Fruit fly (Drosophila melanogaster) whole organism, embryonic: ENCODE measurements around the gene nSMase.
A peak's percentile ranks its signal among the peaks of the same experiment; 100 is the strongest.

ENCODE experiments used
- B-H1 ChIP-seq: fragments of 200-800 bp; sonication (Bioruptor generic); IDR thresholded peaks from 3 replicates; pipeline ENCODE4 v1.3.6; 2022; ENCODE audit warnings: missing biosample characterization, missing genetic modification characterization
- C15 ChIP-seq: fragments of 200-800 bp; sonication (Bioruptor generic); IDR thresholded peaks from 3 replicates; pipeline ENCODE4 v1.3.6; 2022; ENCODE audit warnings: missing biosample characterization, missing genetic modification characterization
- CG11504 ChIP-seq: fragments of 200-800 bp; sonication (Bioruptor generic); optimal IDR thresholded peaks from 3 replicates; lab custom pipeline; 2019; ENCODE audit warnings: missing biosample characterization, mild to moderate bottlenecking, missing genetic modification characterization, moderate library complexity
- CG12391 ChIP-seq: fragments of 200-800 bp; sonication (Bioruptor generic); optimal IDR thresholded peaks from 3 replicates; lab custom pipeline; 2018; ENCODE audit warnings: missing biosample characterization, mild to moderate bottlenecking, missing genetic modification characterization, moderate library complexity
- CG13296 ChIP-seq: fragments of 200-800 bp; sonication (Bioruptor generic); optimal IDR thresholded peaks from 3 replicates; lab custom pipeline; 2018; ENCODE audit warnings: missing biosample characterization, mild to moderate bottlenecking, missing genetic modification characterization
- CG14441 ChIP-seq: fragments of 200-800 bp; sonication (Bioruptor generic); IDR thresholded peaks from 2 replicates; pipeline ENCODE4 v1.3.6; 2022; ENCODE audit warnings: missing biosample characterization, missing genetic modification characterization
- CG15269 ChIP-seq: fragments of 200-800 bp; sonication (Bioruptor generic); optimal IDR thresholded peaks from 2 replicates; lab custom pipeline; 2018; ENCODE audit warnings: missing biosample characterization, mild to moderate bottlenecking, missing genetic modification characterization, moderate library complexity
- CG15514 ChIP-seq: fragments of 200-800 bp; sonication (Bioruptor generic); optimal IDR thresholded peaks from 3 replicates; lab custom pipeline; 2017; ENCODE audit warnings: missing biosample characterization, missing genetic modification characterization, mild to moderate bottlenecking, moderate library complexity, missing genetic modification reagents
- CG16863 ChIP-seq: fragments of 200-800 bp; sonication (Bioruptor generic); optimal IDR thresholded peaks from 3 replicates; lab custom pipeline; 2016; ENCODE audit warnings: missing biosample characterization, missing genetic modification characterization
- CG17359 ChIP-seq: fragments of 200-800 bp; sonication (Bioruptor generic); optimal IDR thresholded peaks from 3 replicates; lab custom pipeline; 2018; ENCODE audit warnings: missing biosample characterization, mild to moderate bottlenecking, missing genetic modification characterization, moderate library complexity
- CG18476 ChIP-seq: fragments of 200-800 bp; sonication (Bioruptor generic); optimal IDR thresholded peaks from 2 replicates; lab custom pipeline; 2016; ENCODE audit warnings: missing biosample characterization, mild to moderate bottlenecking, missing genetic modification characterization
- CG18599 ChIP-seq: fragments of 200-800 bp; sonication (Bioruptor generic); optimal IDR thresholded peaks from 3 replicates; lab custom pipeline; 2017; ENCODE audit warnings: missing biosample characterization, missing genetic modification characterization, mild to moderate bottlenecking, moderate library complexity, missing genetic modification reagents
- CG3407 ChIP-seq: fragments of 200-800 bp; sonication (Bioruptor generic); optimal IDR thresholded peaks from 2 replicates; lab custom pipeline; 2018; ENCODE audit warnings: missing biosample characterization, mild to moderate bottlenecking, missing genetic modification characterization
- CG4617 ChIP-seq: fragments of 200-800 bp; sonication (Bioruptor generic); optimal IDR thresholded peaks from 3 replicates; lab custom pipeline; 2016; ENCODE audit warnings: missing biosample characterization, missing genetic modification characterization, borderline replicate concordance
- CG6272 ChIP-seq: fragments of 200-800 bp; sonication (Bioruptor generic); IDR thresholded peaks from 2 replicates; pipeline ENCODE4 v1.3.6; 2022; ENCODE audit warnings: missing biosample characterization, missing genetic modification characterization
- CG7556 ChIP-seq: fragments of 200-800 bp; sonication (Bioruptor generic); optimal IDR thresholded peaks from 2 replicates; lab custom pipeline; 2017; ENCODE audit warnings: missing biosample characterization, mild to moderate bottlenecking, missing genetic modification characterization
- CG8281 ChIP-seq: fragments of 200-800 bp; sonication (Bioruptor generic); optimal IDR thresholded peaks from 2 replicates; lab custom pipeline; 2018; ENCODE audit warnings: missing biosample characterization, mild to moderate bottlenecking, missing genetic modification characterization, moderate library complexity
- CG8924 ChIP-seq: fragments of 200-800 bp; optimal IDR thresholded peaks from 3 replicates; lab custom pipeline; 2019; ENCODE audit warnings: missing biosample characterization, mild to moderate bottlenecking, missing genetic modification characterization, moderate library complexity
- CG9817 ChIP-seq: fragments of 200-800 bp; sonication (Bioruptor generic); optimal IDR thresholded peaks from 2 replicates; lab custom pipeline; 2018; ENCODE audit warnings: missing biosample characterization, mild to moderate bottlenecking, missing genetic modification characterization, moderate library complexity
- CG9932 ChIP-seq: fragments of 200-800 bp; sonication (Bioruptor generic); IDR thresholded peaks from 2 replicates; pipeline ENCODE4 v1.3.6; 2022; ENCODE audit warnings: missing biosample characterization, missing genetic modification characterization
- Dip3 ChIP-seq: fragments of 200-800 bp; sonication (Bioruptor generic); optimal IDR thresholded peaks from 3 replicates; lab custom pipeline; 2016; ENCODE audit warnings: missing biosample characterization, missing genetic modification characterization
- Doc2 ChIP-seq: fragments of 200-800 bp; sonication (Bioruptor generic); IDR thresholded peaks from 2 replicates; pipeline ENCODE4 v1.3.6; 2022; ENCODE audit warnings: missing biosample characterization, missing genetic modification characterization
- E2f1 ChIP-seq: fragments of 200-800 bp; sonication (Bioruptor generic); IDR thresholded peaks from 2 replicates; pipeline ENCODE4 v1.3.6; 2022; ENCODE audit warnings: missing biosample characterization, missing genetic modification characterization
- HLH3B ChIP-seq: fragments of 200-800 bp; sonication (Bioruptor generic); IDR thresholded peaks from 2 replicates; pipeline ENCODE4 v1.3.6; 2022; ENCODE audit warnings: missing biosample characterization, missing genetic modification characterization
- Lpt ChIP-seq: fragments of >200 bp; optimal IDR thresholded peaks from 2 replicates; lab custom pipeline; 2018; ENCODE audit warnings: missing biosample characterization, missing genetic modification characterization
- Meics ChIP-seq: fragments of 200-800 bp; sonication (Bioruptor generic); optimal IDR thresholded peaks from 2 replicates; lab custom pipeline; 2017; ENCODE audit warnings: missing biosample characterization, mild to moderate bottlenecking, missing genetic modification characterization
- NC2β ChIP-seq: fragments of 200-800 bp; sonication (Bioruptor generic); optimal IDR thresholded peaks from 2 replicates; lab custom pipeline; 2016; ENCODE audit warnings: missing biosample characterization, missing genetic modification characterization
- Nf-YB ChIP-seq: fragments of 200-800 bp; sonication (Bioruptor generic); optimal IDR thresholded peaks from 3 replicates; lab custom pipeline; 2019; ENCODE audit warnings: missing biosample characterization, mild to moderate bottlenecking, missing genetic modification characterization, moderate library complexity
- Sin3A ChIP-seq: fragments of >200 bp; optimal IDR thresholded peaks from 2 replicates; lab custom pipeline; 2018
- Six4 ChIP-seq: fragments of 200-800 bp; sonication (Bioruptor generic); optimal IDR thresholded peaks from 2 replicates; lab custom pipeline; 2016; ENCODE audit warnings: missing biosample characterization, missing genetic modification characterization
- YL-1 ChIP-seq: fragments of 200-800 bp; sonication (Bioruptor generic); optimal IDR thresholded peaks from 3 replicates; lab custom pipeline; 2017; ENCODE audit warnings: missing biosample characterization, mild to moderate bottlenecking, missing genetic modification characterization
- al ChIP-seq: fragments of 200-800 bp; sonication (Bioruptor generic); IDR thresholded peaks from 2 replicates; pipeline ENCODE4 v1.3.6; 2022; ENCODE audit warnings: missing biosample characterization, missing genetic modification characterization
- chn ChIP-seq: fragments of 200-800 bp; sonication (Bioruptor generic); optimal IDR thresholded peaks from 2 replicates; lab custom pipeline; 2016; ENCODE audit warnings: missing biosample characterization, missing genetic modification characterization
- corto ChIP-seq: fragments of 200-800 bp; sonication (Bioruptor generic); optimal IDR thresholded peaks from 2 replicates; lab custom pipeline; 2016; ENCODE audit warnings: missing biosample characterization, mild to moderate bottlenecking, missing genetic modification characterization, moderate library complexity
- dmrt11E ChIP-seq: fragments of 200-800 bp; sonication (Bioruptor generic); optimal IDR thresholded peaks from 3 replicates; lab custom pipeline; 2018; ENCODE audit warnings: missing biosample characterization, mild to moderate bottlenecking, missing genetic modification characterization, moderate library complexity
- gce ChIP-seq: fragments of 200-800 bp; sonication (Bioruptor generic); IDR thresholded peaks from 3 replicates; pipeline ENCODE4 v1.3.6; 2022; ENCODE audit warnings: missing biosample characterization, missing genetic modification characterization
- ham ChIP-seq: fragments of 200-800 bp; sonication (Bioruptor generic); IDR thresholded peaks from 2 replicates; pipeline ENCODE4 v1.3.6; 2022; ENCODE audit warnings: missing biosample characterization, missing genetic modification characterization
- hb ChIP-seq: fragments of 200-800 bp; sonication (Bioruptor generic); IDR thresholded peaks from 3 replicates; pipeline ENCODE4 v1.3.6; 2022; ENCODE audit warnings: missing biosample characterization, missing genetic modification characterization; ENCODE audit not compliant: partially characterized antibody
- hth ChIP-seq: fragments of >200 bp; optimal IDR thresholded peaks from 2 replicates; lab custom pipeline; 2017; ENCODE audit warnings: inconsistent platforms
- kni ChIP-seq: fragments of 200-800 bp; sonication (Bioruptor generic); optimal IDR thresholded peaks from 3 replicates; lab custom pipeline; 2017; ENCODE audit warnings: mild to moderate bottlenecking, missing biosample characterization, missing genetic modification reagents, missing genetic modification characterization
- knrl ChIP-seq: fragments of 200-800 bp; sonication (Bioruptor generic); IDR thresholded peaks from 3 replicates; pipeline ENCODE4 v1.3.6; 2022; ENCODE audit warnings: missing biosample characterization, missing genetic modification characterization; ENCODE audit not compliant: partially characterized antibody
- pita ChIP-seq: fragments of 200-800 bp; sonication (Bioruptor generic); optimal IDR thresholded peaks from 2 replicates; lab custom pipeline; 2017; ENCODE audit warnings: missing biosample characterization, mild to moderate bottlenecking, missing genetic modification characterization
- prd ChIP-seq, 3 experiments: fragments of >200 bp in 2 of 3; fragments of 200-800 bp in 1 of 3; sonication (Bioruptor generic) in 1 of 3; optimal IDR thresholded peaks in 2 of 3; IDR thresholded peaks in 1 of 3; 2 replicates in 2 of 3; 3 replicates in 1 of 3; pipeline versions ENCODE4 v1.3.6 to Lab custom; 2017 to 2022; ENCODE audit warnings: missing biosample characterization in 1 of 3, missing genetic modification characterization in 1 of 3
- sob ChIP-seq: fragments of 200-800 bp; sonication (Bioruptor generic); IDR thresholded peaks from 2 replicates; pipeline ENCODE4 v1.3.6; 2022; ENCODE audit warnings: missing biosample characterization, missing genetic modification characterization
- sr ChIP-seq: fragments of 200-800 bp; sonication (Bioruptor generic); IDR thresholded peaks from 3 replicates; pipeline ENCODE4 v1.3.6; 2022; ENCODE audit warnings: missing biosample characterization, missing genetic modification characterization
- tin ChIP-seq: fragments of 200-800 bp; sonication (Bioruptor generic); optimal IDR thresholded peaks from 3 replicates; lab custom pipeline; 2016; ENCODE audit warnings: missing biosample characterization, missing genetic modification characterization
- vvl ChIP-seq: fragments of 200-800 bp; sonication (Bioruptor generic); IDR thresholded peaks from 2 replicates; pipeline ENCODE4 v1.3.6; 2022; ENCODE audit warnings: missing biosample characterization, missing genetic modification characterization
- zen2 ChIP-seq: fragments of 200-800 bp; sonication (Bioruptor generic); IDR thresholded peaks from 3 replicates; pipeline ENCODE4 v1.3.6; 2022; ENCODE audit warnings: missing biosample characterization, missing genetic modification characterization; ENCODE audit not compliant: partially characterized antibody

nSMase gene

dm6 chr3L:3198447-3199402 is 20.2 kb upstream of the nSMase start, which contains the start of the genes CG32276 and gry (continued):
- TF ChIP-seq al (GFP tag; lab: Robert Waterston, UW) (peak; percentile 73), sr (GFP tag; lab: Robert Waterston, UW) (no peak; the same call in 2 of the 3 replicates), CG3407 (peak; percentile 33), CG18476 (GFP tag; lab: Kevin White, UChicago) (peak; percentile 71), Meics (GFP tag; lab: Kevin White, UChicago) (peak; percentile 78), CG11504 (tag; lab: Kevin White, UChicago) (no peak), CG14441 (GFP tag; lab: Robert Waterston, UW) (peak; percentile 60), hb (no peak), kni (GFP tag; lab: Kevin White, UChicago) (no peak), CG8924 (tag; lab: Kevin White, UChicago) (peak; percentile 82), CG13296 (GFP tag; lab: Kevin White, UChicago) (peak; percentile 65), tin (peak; percentile 85), chn (peak; percentile 77), Nf-YB (GFP tag; lab: Kevin White, UChicago) (peak; percentile 42), E2f1 (GFP tag; lab: Robert Waterston, UW) (peak; percentile 53), CG16863 (GFP tag; lab: Kevin White, UChicago) (peak; percentile 79), prd (optimal IDR thresholded peaks at IDR 0.05; lab: Kevin White, UChicago) (no peak), prd (GFP tag; IDR thresholded peaks at IDR 0.05; lab: Robert Waterston, UW) (peak; percentile 82), CG7556 (GFP tag; lab: Kevin White, UChicago) (peak; percentile 60), vvl (GFP tag; lab: Robert Waterston, UW) (peak; percentile 82), CG9817 (tag; lab: Kevin White, UChicago) (peak; percentile 67), CG6272 (peak; percentile 48), B-H1 (GFP tag; lab: Robert Waterston, UW) (no peak; the same call in 2 of the 3 replicates), Sin3A (peak; percentile 92), CG17359 (peak; percentile 62), NC2β (GFP tag; lab: Kevin White, UChicago) (peak; percentile 84), HLH3B (peak; percentile 54), Lpt (GFP tag; lab: Kevin White, UChicago) (no peak), knrl (GFP tag; lab: Robert Waterston, UW) (peak; percentile 62), zen2 (GFP tag; lab: Robert Waterston, UW) (no peak), CG8281 (peak; percentile 40), Dip3 (GFP tag; lab: Kevin White, UChicago) (peak; percentile 71), Six4 (peak; percentile 69), gce (GFP tag; lab: Robert Waterston, UW) (no peak), YL-1 (peak; percentile 93), CG18599 (GFP tag; lab: Kevin White, UChicago) (peak; percentile 87), C15 (GFP tag; lab: Robert Waterston, UW) (no peak), Doc2 (GFP tag; lab: Robert Waterston, UW) (no peak), sob (GFP tag; lab: Robert Waterston, UW) (peak; percentile 82), CG12391 (peak; percentile 91), CG9932 (GFP tag; lab: Robert Waterston, UW) (peak; percentile 88), CG15514 (GFP tag; lab: Kevin White, UChicago) (peak; percentile 91), pita (GFP tag; lab: Kevin White, UChicago) (no peak), CG15269 (tag; lab: Kevin White, UChicago) (no peak), CG4617 (GFP tag; lab: Kevin White, UChicago) (peak; percentile 86), hth (lab: Kevin White, UChicago) (no peak), corto (GFP tag; lab: Kevin White, UChicago) (no peak), dmrt11E (tag; lab: Kevin White, UChicago) (peak; percentile 67), ham (no peak)
